Worm (Caenorhabditis elegans) whole organism, L1 larva: ENCODE data around the gene dhps-1.

ENCODE experiments used
- aly-2 ChIP-seq: fragments of 150-350 bp; optimal IDR thresholded peaks from 2 replicates; lab custom pipeline; 2014; ENCODE audit warnings: missing biosample characterization, missing genetic modification characterization
- ama-1 ChIP-seq: fragments of 150-350 bp; optimal IDR thresholded peaks from 2 replicates; lab custom pipeline; 2014
- blmp-1 ChIP-seq: fragments of 150-350 bp; optimal IDR thresholded peaks from 2 replicates; lab custom pipeline; 2014; ENCODE audit warnings: missing biosample characterization, missing genetic modification characterization
- ceh-63 ChIP-seq: fragments of 200-800 bp; sonication (Bioruptor generic); optimal IDR thresholded peaks from 2 replicates; lab custom pipeline; 2018; ENCODE audit warnings: mild to moderate bottlenecking, missing genetic modification characterization, missing compliant biosample characterization
- dsc-1 ChIP-seq: sonication (generic microtip); optimal IDR thresholded peaks from 2 replicates; lab custom pipeline; 2016; ENCODE audit warnings: mild to moderate bottlenecking, missing genetic modification characterization, missing compliant biosample characterization
- efl-1 ChIP-seq, 4 experiments: fragments of 150-350 bp; optimal IDR thresholded peaks in 3 of 4; peaks in 1 of 4; 1 replicate in 1 of 4; 2 replicates in 3 of 4; lab custom pipeline; 2014; ENCODE audit warnings: missing biosample characterization in 2 of 4, missing genetic modification characterization in 2 of 4, missing genetic modification reagents in 2 of 4
- grh-1 ChIP-seq: fragments of 200-800 bp; sonication (Bioruptor generic); IDR thresholded peaks from 2 replicates; pipeline ENCODE4 v1.3.6; 2022; ENCODE audit warnings: missing genetic modification reagents, missing genetic modification characterization, missing compliant biosample characterization
- hlh-17 ChIP-seq: fragments of 200-800 bp; sonication (Bioruptor generic); optimal IDR thresholded peaks from 2 replicates; lab custom pipeline; 2018; ENCODE audit warnings: missing genetic modification characterization, mild to moderate bottlenecking, missing compliant biosample characterization, moderate library complexity, borderline replicate concordance
- lin-13 ChIP-seq: fragments of 150-350 bp; optimal IDR thresholded peaks from 2 replicates; lab custom pipeline; 2014; ENCODE audit warnings: missing biosample characterization, missing genetic modification reagents, missing genetic modification characterization
- lin-39 ChIP-seq: fragments of 150-350 bp; optimal IDR thresholded peaks from 2 replicates; lab custom pipeline; 2014; ENCODE audit warnings: missing biosample characterization, missing genetic modification reagents, missing genetic modification characterization
- mep-1 ChIP-seq: fragments of 150-350 bp; optimal IDR thresholded peaks from 2 replicates; lab custom pipeline; 2014; ENCODE audit warnings: missing biosample characterization, missing genetic modification characterization
- nhr-77 ChIP-seq: fragments of 150-350 bp; optimal IDR thresholded peaks from 2 replicates; lab custom pipeline; 2014; ENCODE audit warnings: missing biosample characterization, missing genetic modification characterization
- skn-1 ChIP-seq: fragments of 150-350 bp; optimal IDR thresholded peaks from 2 replicates; lab custom pipeline; 2014; ENCODE audit warnings: missing biosample characterization, missing genetic modification characterization
- unc-62 ChIP-seq: fragments of 150-350 bp; optimal IDR thresholded peaks from 2 replicates; lab custom pipeline; 2014; ENCODE audit warnings: missing biosample characterization, missing genetic modification reagents, missing genetic modification characterization

- TF ChIP-seq aly-2 (tag; lab: Kevin White, UChicago) (no peak), grh-1 (GFP tag; lab: Robert Waterston, UW) (no peak), blmp-1 (peak; percentile 83), ama-1 (no peak), nhr-77 (peak; percentile 20), ceh-63 (no peak), dsc-1 (peak; percentile 14), efl-1 (optimal IDR thresholded peaks at IDR 0.05; lab: Kevin White, UChicago) (peak; percentile 43 to 56), efl-1 (GFP tag; optimal IDR thresholded peaks at IDR 0.05 in 1 of 2; lab: Kevin White, UChicago) (peak; percentile 10 to 13), mep-1 (tag; lab: Kevin White, UChicago) (peak; percentile 71), skn-1 (peak; percentile 26), unc-62 (GFP tag; lab: Kevin White, UChicago) (no peak), hlh-17 (GFP tag; lab: Kevin White, UChicago) (no peak), lin-39 (tag; lab: Kevin White, UChicago) (no peak), lin-13 (GFP tag; lab: Kevin White, UChicago) (no peak)
Observed at ce11 chrII:12040167-12040566, 47.4 kb downstream of the dhps-1 start.
